Worm (Caenorhabditis elegans) whole organism, L4 larva: ENCODE measurements around the gene F08G2.5.

Source experiments
- Y75B8A.6 ChIP-seq: fragments of 200-800 bp; sonication (Bioruptor generic); IDR thresholded peaks from 2 replicates; pipeline ENCODE4 v1.3.6; 2022; ENCODE audit warnings: missing genetic modification reagents, missing genetic modification characterization, missing compliant biosample characterization
- egl-27 ChIP-seq: sonication (generic microtip); optimal IDR thresholded peaks from 3 replicates; lab custom pipeline; 2017; ENCODE audit warnings: missing biosample characterization, missing genetic modification reagents, missing genetic modification characterization
- fkh-10 ChIP-seq: fragments of 150-350 bp; optimal IDR thresholded peaks from 2 replicates; lab custom pipeline; 2014; ENCODE audit warnings: missing biosample characterization, missing genetic modification reagents, missing genetic modification characterization
- lir-3 ChIP-seq: sonication (generic microtip); optimal IDR thresholded peaks from 2 replicates; lab custom pipeline; 2016; ENCODE audit warnings: mild to moderate bottlenecking, missing genetic modification characterization, missing compliant biosample characterization
- madf-9 ChIP-seq: fragments of 200-800 bp; sonication (Bioruptor generic); conservative IDR thresholded peaks from 2 replicates; pipeline ENCODE4 v1.3.6; 2022; ENCODE audit warnings: missing genetic modification reagents, missing genetic modification characterization, missing compliant biosample characterization
- nhr-25 ChIP-seq: sonication (generic microtip); optimal IDR thresholded peaks from 2 replicates; lab custom pipeline; 2017; ENCODE audit warnings: missing genetic modification characterization, mild to moderate bottlenecking, missing compliant biosample characterization, antibody characterized with exemption, moderate library complexity, borderline replicate concordance; ENCODE audit not compliant: insufficient read depth
- snpc-4 ChIP-seq: fragments of 150-350 bp; optimal IDR thresholded peaks from 2 replicates; lab custom pipeline; 2014; ENCODE audit warnings: missing biosample characterization, missing genetic modification characterization
- unc-62 ChIP-seq, 3 experiments: fragments of 150-350 bp in 1 of 3; sonication (generic microtip); optimal IDR thresholded peaks in 2 of 3; peaks in 1 of 3; 1 replicate in 1 of 3; 2 replicates in 2 of 3; lab custom pipeline; 2014 to 2017; ENCODE audit warnings: missing biosample characterization in 3 of 3, missing genetic modification characterization in 3 of 3, missing genetic modification reagents in 3 of 3, missing genotype in 1 of 3

DNA sequence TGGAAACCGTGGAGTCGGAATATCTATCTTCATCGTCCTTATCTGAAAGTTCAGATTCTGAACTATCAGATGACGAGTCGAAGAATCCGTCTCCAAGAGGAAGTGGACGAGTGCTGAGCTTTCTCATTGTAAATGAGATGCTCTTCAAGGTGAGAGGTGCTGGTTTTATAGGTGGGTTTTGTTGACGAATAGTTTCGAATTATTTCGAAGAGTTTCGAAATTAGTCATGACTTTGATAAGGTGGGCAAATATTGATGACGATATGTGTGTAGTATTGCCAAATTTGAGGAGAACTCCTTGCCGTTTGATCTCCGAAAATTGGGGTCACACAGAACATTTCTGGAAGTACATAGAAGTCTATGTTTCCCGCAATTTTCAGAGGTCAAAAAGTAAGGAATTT is at the start of gene F08G2.5:
- TF ChIP-seq unc-62 (GFP tag; optimal IDR thresholded peaks at IDR 0.05 in 1 of 2; lab: Kevin White, UChicago), result no peak
- no peak for TF ChIP-seq unc-62 (tag; optimal IDR thresholded peaks at IDR 0.05; lab: Kevin White, UChicago)
- TF ChIP-seq nhr-25 (tag; lab: Kevin White, UChicago), result no peak
- no peak for TF ChIP-seq snpc-4 (tag; lab: Kevin White, UChicago)
- no peak for TF ChIP-seq egl-27
- no peak for TF ChIP-seq madf-9 (GFP tag; lab: Robert Waterston, UW)
- TF ChIP-seq Y75B8A.6 (GFP tag; lab: Robert Waterston, UW), result no peak
- TF ChIP-seq lir-3 (tag; lab: Kevin White, UChicago), result no peak
- no peak for TF ChIP-seq fkh-10 (GFP tag; lab: Kevin White, UChicago)
